Fruit fly (Drosophila melanogaster): ENCODE data around the gene Ras64B.

Ras64B gene

dm6 chr3L:4120358-4121349 lies 18.2 kb upstream of the Ras64B start (continued):
- TF ChIP-seq Blimp-1 (GFP tag; optimal IDR thresholded peaks at IDR 0.05) (no peak), fd59A (GFP tag; optimal IDR thresholded peaks at IDR 0.05) (no peak), CG11294 (GFP tag; IDR thresholded peaks at IDR 0.05) (no peak), CG6808 (GFP tag; optimal IDR thresholded peaks at IDR 0.05) (no peak), Met (GFP tag; optimal IDR thresholded peaks at IDR 0.05) (peak; percentile 34), ss (GFP tag; optimal IDR thresholded peaks at IDR 0.05) (no peak), Hr38 (GFP tag; optimal IDR thresholded peaks at IDR 0.05) (no peak), CG1621 (tag; optimal IDR thresholded peaks at IDR 0.05) (no peak), Gug (GFP tag; IDR thresholded peaks at IDR 0.05) (no peak), CG6163 (GFP tag; IDR thresholded peaks at IDR 0.05) (no peak), CG6792 (GFP tag; optimal IDR thresholded peaks at IDR 0.05) (no peak), lz (GFP tag; optimal IDR thresholded peaks at IDR 0.05) (peak; percentile 21), Eip78C (GFP tag) (peak; percentile 62), acj6 (GFP tag; optimal IDR thresholded peaks at IDR 0.05) (no peak), Lpt (GFP tag; optimal IDR thresholded peaks at IDR 0.05) (no peak), Sox102F (GFP tag; optimal IDR thresholded peaks at IDR 0.05) (peak; percentile 12), salr (GFP tag; optimal IDR thresholded peaks at IDR 0.05) (no peak), vri (GFP tag; optimal IDR thresholded peaks at IDR 0.05) (peak; percentile 89), OdsH (GFP tag; optimal IDR thresholded peaks at IDR 0.05) (peak; percentile 3), Ets21C (GFP tag; optimal IDR thresholded peaks at IDR 0.05) (no peak), CG16779 (tag; optimal IDR thresholded peaks at IDR 0.05) (no peak)

DNA sequence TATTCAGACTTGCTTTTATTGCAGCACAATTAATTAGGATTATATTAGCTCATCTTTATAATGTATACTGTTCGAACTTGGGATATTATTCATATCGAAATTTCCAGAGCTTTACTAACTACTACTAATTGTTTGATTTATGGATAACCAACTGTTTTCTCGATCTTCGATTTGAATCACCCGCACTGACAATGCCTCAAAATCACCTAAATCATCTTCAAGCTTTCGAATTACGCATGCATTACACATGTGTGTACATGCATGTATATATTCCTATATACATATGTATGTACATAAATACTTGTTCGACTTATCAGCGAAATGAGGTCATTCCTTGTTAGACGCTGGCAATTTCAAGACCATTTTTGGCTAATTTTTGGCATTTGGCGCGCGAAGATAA lies 17.3 kb upstream of the Ras64B start:
- peak; percentile 41 for TF ChIP-seq svp (GFP tag)
- peak; percentile 52 for TF ChIP-seq Eip78C (GFP tag)
- TF ChIP-seq CG3032 (tag; optimal IDR thresholded peaks at IDR 0.05): no peak

DNA sequence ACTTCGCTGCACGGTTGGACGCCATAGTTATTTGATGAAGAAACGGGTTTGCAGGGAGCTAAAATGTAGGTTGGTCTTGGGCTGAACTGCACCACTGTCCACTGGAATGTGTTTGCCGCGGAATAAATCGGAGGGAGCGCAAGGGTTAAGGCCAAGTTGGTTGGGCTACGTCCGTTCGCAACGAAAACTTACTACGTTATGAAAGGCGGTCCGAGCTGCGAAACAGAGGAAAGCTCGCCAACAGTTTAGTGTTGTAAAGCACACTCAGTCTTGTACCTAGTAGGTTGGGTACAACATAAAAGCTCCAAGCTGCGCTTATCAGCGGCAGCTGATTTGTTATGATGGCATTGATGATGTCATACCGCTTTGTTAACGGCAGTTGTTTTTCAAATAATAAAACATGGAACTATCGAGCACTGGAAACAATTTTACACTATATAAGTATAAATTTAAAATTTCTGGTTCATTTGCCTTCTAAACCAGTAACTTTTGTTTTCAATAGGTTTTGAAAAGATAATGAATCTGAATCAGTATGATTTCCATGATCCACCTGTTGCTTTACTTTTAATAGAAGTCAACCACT lies 16.6 kb upstream of the Ras64B start, which contains the start of gene Chd64:
Chd64 (minus strand) TSS at position 204 of the 583 bp plus-strand sequence.
- no peak for TF ChIP-seq CG11902 (GFP tag; optimal IDR thresholded peaks at IDR 0.05)
- no peak for TF ChIP-seq fd59A (GFP tag; optimal IDR thresholded peaks at IDR 0.05)
- no peak for TF ChIP-seq cyc (GFP tag; optimal IDR thresholded peaks at IDR 0.05)
- peak; percentile 54 for TF ChIP-seq esn (GFP tag; optimal IDR thresholded peaks at IDR 0.05)
- TF ChIP-seq Hr38 (GFP tag; optimal IDR thresholded peaks at IDR 0.05): no peak
- TF ChIP-seq Eip93F (GFP tag; optimal IDR thresholded peaks at IDR 0.05): no peak
- TF ChIP-seq dac (GFP tag; optimal IDR thresholded peaks at IDR 0.05): no peak
- no peak for TF ChIP-seq Gug (GFP tag; IDR thresholded peaks at IDR 0.05)
- no peak for TF ChIP-seq CG8319 (GFP tag; optimal IDR thresholded peaks at IDR 0.05)
- TF ChIP-seq net (GFP tag; optimal IDR thresholded peaks at IDR 0.05): no peak
- no peak for TF ChIP-seq pdm3 (GFP tag; optimal IDR thresholded peaks at IDR 0.05)
- peak; percentile 76 for TF ChIP-seq CG6854 (GFP tag; optimal IDR thresholded peaks at IDR 0.05)
- TF ChIP-seq svp (GFP tag): peak; percentile 86
- no peak for TF ChIP-seq fd85E (GFP tag; optimal IDR thresholded peaks at IDR 0.05)
- TF ChIP-seq CG4318 (GFP tag; optimal IDR thresholded peaks at IDR 0.05): no peak
- no peak for TF ChIP-seq CG6808 (GFP tag; optimal IDR thresholded peaks at IDR 0.05)
- no peak for TF ChIP-seq CG34406 (GFP tag; optimal IDR thresholded peaks at IDR 0.05)
- no peak for TF ChIP-seq ss (GFP tag; optimal IDR thresholded peaks at IDR 0.05)
- TF ChIP-seq CG3919 (GFP tag; optimal IDR thresholded peaks at IDR 0.05): no peak
- TF ChIP-seq Sox15 (GFP tag; optimal IDR thresholded peaks at IDR 0.05): no peak
- TF ChIP-seq Sox14 (GFP tag; optimal IDR thresholded peaks at IDR 0.05): no peak
- TF ChIP-seq CG10631 (GFP tag; optimal IDR thresholded peaks at IDR 0.05): no peak
- no peak for TF ChIP-seq Ets21C (GFP tag; optimal IDR thresholded peaks at IDR 0.05)
- 0 out of 2 replicates have a peak, but pooled peaks have one; percentile 13 for TF ChIP-seq CG11294 (GFP tag; IDR thresholded peaks at IDR 0.05)
- TF ChIP-seq CG8119 (GFP tag; IDR thresholded peaks at IDR 0.05): 0 out of 3 replicates have a peak, but pooled peaks have one; percentile 30
- no peak for TF ChIP-seq CG9139 (GFP tag; optimal IDR thresholded peaks at IDR 0.05)
- TF ChIP-seq Eip78C (GFP tag): peak; percentile 68
- TF ChIP-seq CG3032 (tag; optimal IDR thresholded peaks at IDR 0.05): peak; percentile 27
- TF ChIP-seq CG6276 (GFP tag; optimal IDR thresholded peaks at IDR 0.05): no peak
- no peak for TF ChIP-seq CG1621 (tag; optimal IDR thresholded peaks at IDR 0.05)
- TF ChIP-seq Blimp-1 (GFP tag; optimal IDR thresholded peaks at IDR 0.05): no peak
- no peak for TF ChIP-seq Smox (GFP tag; optimal IDR thresholded peaks at IDR 0.05)
- 0 out of 3 replicates have a peak, but pooled peaks have one; percentile 43 for TF ChIP-seq CG6163 (GFP tag; IDR thresholded peaks at IDR 0.05)
- TF ChIP-seq Lpt (GFP tag; optimal IDR thresholded peaks at IDR 0.05): peak; percentile 45
- TF ChIP-seq CG16779 (tag; optimal IDR thresholded peaks at IDR 0.05): peak; percentile 54
- no peak for TF ChIP-seq OdsH (GFP tag; optimal IDR thresholded peaks at IDR 0.05)

All from whole organism, prepupa.